Worm (Caenorhabditis elegans): Measurements from ENCODE around the gene spp-31.

- TF ChIP-seq ets-4 (GFP tag; optimal IDR thresholded peaks at IDR 0.05), result no peak
- TF ChIP-seq xnd-1 (tag; optimal IDR thresholded peaks at IDR 0.05), result no peak
- no peak for TF ChIP-seq mxl-1 (tag; optimal IDR thresholded peaks at IDR 0.05)
- no peak for TF ChIP-seq gei-17 (GFP tag; optimal IDR thresholded peaks at IDR 0.05)
- TF ChIP-seq aptf-2 (GFP tag; conservative IDR thresholded peaks at IDR 0.05), result no peak
- TF ChIP-seq unc-62 (GFP tag; optimal IDR thresholded peaks at IDR 0.05), result no peak
- TF ChIP-seq F22D6.2 (tag; optimal IDR thresholded peaks at IDR 0.05), result no peak
These were observed 28.7 kb upstream of the spp-31 start for ce11 chrIV:1377699-1378098.

Measured in whole organism, young adult.